Worm (Caenorhabditis elegans): ENCODE results near the gene F53A9.8.

The F53A9.8 gene

DNA sequence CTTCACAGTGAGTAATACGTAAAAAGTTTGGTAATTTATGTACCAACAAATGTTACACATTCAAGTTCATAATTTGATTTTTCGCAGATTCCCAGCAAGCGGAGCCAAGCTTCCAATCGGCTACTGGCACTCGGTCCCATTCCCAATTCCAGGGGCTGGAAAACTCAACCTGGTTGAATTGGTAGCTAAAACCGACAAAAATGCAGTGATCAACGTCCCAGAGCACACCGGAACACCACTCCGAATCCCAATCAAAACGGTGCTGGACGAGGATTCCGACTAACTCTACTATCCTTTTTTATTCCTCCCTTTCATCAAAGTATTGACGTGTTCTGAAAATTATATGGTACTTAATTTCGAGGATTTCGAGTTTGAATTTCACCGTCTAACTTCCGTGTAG, 41.4 kb downstream of the F53A9.8 start:
- TF ChIP-seq lin-13 (GFP tag; optimal IDR thresholded peaks at IDR 0.05) (no peak), skn-1 (tag; optimal IDR thresholded peaks at IDR 0.05) (no peak), F13H6.1 (tag; optimal IDR thresholded peaks at IDR 0.05) (no peak), blmp-1 (tag; optimal IDR thresholded peaks at IDR 0.05; ENCODE audit: insufficient read depth) (no peak), unc-39 (tag; optimal IDR thresholded peaks at IDR 0.05) (no peak), ztf-4 (tag; optimal IDR thresholded peaks at IDR 0.05) (no peak), ztf-1 (GFP tag; conservative IDR thresholded peaks at IDR 0.05) (no peak), nhr-129 (tag; optimal IDR thresholded peaks at IDR 0.05) (no peak), zag-1 (tag; optimal IDR thresholded peaks at IDR 0.05) (no peak), nhr-10 (tag; optimal IDR thresholded peaks at IDR 0.05) (no peak), fos-1 (tag; optimal IDR thresholded peaks at IDR 0.05) (no peak), sma-9 (GFP tag; optimal IDR thresholded peaks at IDR 0.05) (no peak), sma-9 (tag; optimal IDR thresholded peaks at IDR 0.05) (no peak), lin-39 (tag; optimal IDR thresholded peaks at IDR 0.05) (no peak), nhr-25 (tag; optimal IDR thresholded peaks at IDR 0.05) (no peak), snpc-4 (tag; optimal IDR thresholded peaks at IDR 0.05) (no peak), Y55F3AM.14 (GFP tag; optimal IDR thresholded peaks at IDR 0.05) (no peak), dmd-4 (tag; optimal IDR thresholded peaks at IDR 0.05) (no peak), egl-27 (tag; optimal IDR thresholded peaks at IDR 0.05) (no peak), lin-11 (tag; optimal IDR thresholded peaks at IDR 0.05) (no peak)

DNA sequence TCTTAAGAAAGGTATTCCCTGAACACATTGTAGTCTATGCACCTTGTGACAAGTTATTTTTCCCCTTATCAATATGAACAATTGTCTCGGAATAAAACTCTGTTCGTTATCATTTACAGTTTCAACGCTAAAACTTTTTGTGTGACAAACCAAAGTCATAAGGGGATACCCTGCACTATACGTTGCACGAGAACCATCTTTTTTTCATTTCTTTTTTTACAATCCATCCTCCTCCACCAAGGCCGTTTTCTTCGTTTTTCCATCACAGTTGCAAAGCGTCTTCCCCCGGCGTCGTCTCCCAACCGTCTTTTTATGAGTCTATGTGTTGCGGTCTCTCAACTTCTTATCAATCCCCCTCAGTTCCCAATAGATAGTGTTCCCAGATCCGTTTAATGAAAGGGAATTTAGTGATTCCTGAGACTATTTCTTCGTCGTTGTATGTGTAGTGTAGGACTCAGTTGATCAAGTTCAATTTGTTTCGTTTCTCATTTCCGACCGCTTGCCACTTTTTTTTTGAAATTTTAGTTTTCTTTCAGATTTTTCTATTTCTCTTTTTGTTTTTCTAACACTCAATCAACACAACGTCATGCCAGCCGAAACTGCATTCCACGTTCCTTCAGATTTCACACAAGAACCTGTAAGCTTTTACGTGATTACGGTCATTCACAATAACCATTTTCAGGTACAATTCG, 42.5 kb downstream of the F53A9.8 start:
- no peak for TF ChIP-seq nhr-10 (tag; optimal IDR thresholded peaks at IDR 0.05)
- peak; percentile 58 for TF ChIP-seq crh-2 (tag; optimal IDR thresholded peaks at IDR 0.05)
- TF ChIP-seq ZK546.5 (tag; optimal IDR thresholded peaks at IDR 0.05), result no peak
- no peak for TF ChIP-seq sem-4 (tag; optimal IDR thresholded peaks at IDR 0.05)
- peak; percentile 83 for TF ChIP-seq fos-1 (tag; optimal IDR thresholded peaks at IDR 0.05)
- TF ChIP-seq Y55F3AM.14 (GFP tag; optimal IDR thresholded peaks at IDR 0.05), result no peak
- TF ChIP-seq sma-9 (GFP tag; optimal IDR thresholded peaks at IDR 0.05), result peak; percentile 96
- TF ChIP-seq sma-9 (tag; optimal IDR thresholded peaks at IDR 0.05), result no peak
- TF ChIP-seq ama-1 (optimal IDR thresholded peaks at IDR 0.05), result no peak
- no peak for TF ChIP-seq unc-39 (tag; optimal IDR thresholded peaks at IDR 0.05)
- no peak for TF ChIP-seq nhr-12 (tag; optimal IDR thresholded peaks at IDR 0.05)
- TF ChIP-seq unc-62 (GFP tag; optimal IDR thresholded peaks at IDR 0.05), result no peak
- TF ChIP-seq F13H6.1 (tag; optimal IDR thresholded peaks at IDR 0.05), result no peak
- no peak for TF ChIP-seq gmeb-1 (tag; optimal IDR thresholded peaks at IDR 0.05)
- no peak for TF ChIP-seq alr-1 (tag; optimal IDR thresholded peaks at IDR 0.05)
- TF ChIP-seq skn-1 (tag; optimal IDR thresholded peaks at IDR 0.05), result no peak
- no peak for TF ChIP-seq nhr-23 (tag; optimal IDR thresholded peaks at IDR 0.05)
- TF ChIP-seq nhr-129 (tag; optimal IDR thresholded peaks at IDR 0.05), result peak; percentile 53
- TF ChIP-seq nhr-6 (tag; optimal IDR thresholded peaks at IDR 0.05), result peak; percentile 6
- no peak for TF ChIP-seq lin-39 (tag; optimal IDR thresholded peaks at IDR 0.05)
- TF ChIP-seq elt-3 (tag; optimal IDR thresholded peaks at IDR 0.05), result no peak
- no peak for TF ChIP-seq lin-13 (GFP tag; optimal IDR thresholded peaks at IDR 0.05)
- TF ChIP-seq zag-1 (tag; optimal IDR thresholded peaks at IDR 0.05), result no peak
- TF ChIP-seq ceh-82 (tag; optimal IDR thresholded peaks at IDR 0.05), result no peak
- TF ChIP-seq nhr-11 (tag; optimal IDR thresholded peaks at IDR 0.05), result no peak
- no peak for TF ChIP-seq ceh-16 (tag; optimal IDR thresholded peaks at IDR 0.05)
- TF ChIP-seq elt-1 (tag; optimal IDR thresholded peaks at IDR 0.05), result no peak
- TF ChIP-seq unc-55 (GFP tag; optimal IDR thresholded peaks at IDR 0.05), result no peak
- TF ChIP-seq aly-2 (tag; optimal IDR thresholded peaks at IDR 0.05), result no peak
- TF ChIP-seq lin-11 (tag; optimal IDR thresholded peaks at IDR 0.05), result no peak
- TF ChIP-seq nhr-77 (tag; optimal IDR thresholded peaks at IDR 0.05), result no peak
- no peak for TF ChIP-seq dmd-4 (tag; optimal IDR thresholded peaks at IDR 0.05)
- no peak for TF ChIP-seq nhr-237 (tag; optimal IDR thresholded peaks at IDR 0.05)
- no peak for TF ChIP-seq mab-5 (tag; optimal IDR thresholded peaks at IDR 0.05)
- peak; percentile 64 for TF ChIP-seq sma-3 (GFP tag; optimal IDR thresholded peaks at IDR 0.05)
- peak; percentile 37 for TF ChIP-seq nhr-25 (tag; optimal IDR thresholded peaks at IDR 0.05)
- TF ChIP-seq blmp-1 (tag; optimal IDR thresholded peaks at IDR 0.05; ENCODE audit: insufficient read depth), result peak; percentile 27
- TF ChIP-seq lsy-2 (tag; optimal IDR thresholded peaks at IDR 0.05), result no peak
- TF ChIP-seq nhr-21 (tag; optimal IDR thresholded peaks at IDR 0.05), result peak; percentile 43
- TF ChIP-seq mdl-1 (tag; optimal IDR thresholded peaks at IDR 0.05), result peak in 1 of 2 experiments; percentile 4
